Fruit fly (Drosophila melanogaster): ENCODE results near the gene rn.

DNA sequence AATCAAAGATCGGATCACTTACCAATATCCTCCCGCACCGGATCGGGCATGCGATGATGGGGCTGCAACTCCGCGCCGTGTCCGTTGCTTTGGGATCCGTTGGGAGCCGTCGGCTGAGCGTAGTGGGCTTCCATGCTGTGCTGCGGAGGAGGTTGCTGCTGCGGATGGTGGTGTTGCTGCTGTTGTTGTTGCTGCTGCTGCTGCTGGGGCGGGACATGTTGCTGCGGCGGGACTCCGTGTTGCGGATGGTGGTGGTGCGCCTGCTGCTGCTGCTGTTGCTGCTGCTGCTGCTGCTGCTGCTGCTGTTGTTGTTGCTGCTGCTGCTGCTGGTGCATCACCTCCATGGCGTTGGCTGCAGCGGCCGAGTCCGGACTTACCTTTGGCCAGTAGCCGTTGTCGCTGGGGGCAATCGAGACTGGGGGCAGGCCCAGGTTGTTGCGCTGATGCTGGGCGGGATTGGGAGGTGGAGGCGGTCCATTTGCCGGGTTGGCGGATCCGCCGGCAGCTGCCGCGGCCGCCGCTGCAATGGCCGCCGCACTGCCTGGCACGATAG is 34.4 kb downstream of the rn start:
- TF ChIP-seq nerfin-1 (tag; optimal IDR thresholded peaks at IDR 0.05): no peak
- TF ChIP-seq CG6689 (GFP tag; IDR thresholded peaks at IDR 0.05): no peak
- no peak for TF ChIP-seq CG17802 (tag; optimal IDR thresholded peaks at IDR 0.05)
